Fruit fly (Drosophila melanogaster) whole organism, pupa: ENCODE results near the gene CanB.

Experiments used
- CG10348 ChIP-seq: fragments of 200-800 bp; sonication (Bioruptor generic); IDR thresholded peaks from 2 replicates; pipeline ENCODE4 v1.3.6; 2022; ENCODE audit warnings: missing biosample characterization, missing genetic modification characterization
- CG12605 ChIP-seq: fragments of 200-800 bp; sonication (Bioruptor generic); IDR thresholded peaks from 2 replicates; pipeline ENCODE4 v1.3.6; 2022; ENCODE audit warnings: missing biosample characterization, missing genetic modification characterization
- CG13204 ChIP-seq: fragments of 200-800 bp; sonication (Bioruptor generic); optimal IDR thresholded peaks from 2 replicates; lab custom pipeline; 2018; ENCODE audit warnings: missing biosample characterization, mild to moderate bottlenecking, missing genetic modification characterization, moderate library complexity
- CG14655 ChIP-seq: fragments of 200-800 bp; sonication (Bioruptor generic); optimal IDR thresholded peaks from 3 replicates; lab custom pipeline; 2017; ENCODE audit warnings: mild to moderate bottlenecking, missing biosample characterization, missing genetic modification reagents, missing genetic modification characterization
- CG15710 ChIP-seq: fragments of 200-800 bp; sonication (Bioruptor generic); optimal IDR thresholded peaks from 2 replicates; lab custom pipeline; 2018; ENCODE audit warnings: missing biosample characterization, mild to moderate bottlenecking, missing genetic modification characterization, moderate library complexity
- CG17806 ChIP-seq: fragments of 200-800 bp; sonication (Bioruptor generic); optimal IDR thresholded peaks from 2 replicates; lab custom pipeline; 2018; ENCODE audit warnings: missing biosample characterization, mild to moderate bottlenecking, missing genetic modification characterization, moderate library complexity
- CG32121 ChIP-seq: fragments of 200-800 bp; sonication (Bioruptor generic); IDR thresholded peaks from 2 replicates; pipeline ENCODE4 v1.3.6; 2022; ENCODE audit warnings: missing biosample characterization, missing genetic modification characterization
- CG34367 ChIP-seq: fragments of 200-800 bp; sonication (Bioruptor generic); optimal IDR thresholded peaks from 2 replicates; lab custom pipeline; 2018; ENCODE audit warnings: missing biosample characterization, mild to moderate bottlenecking, missing genetic modification characterization
- CG4496 ChIP-seq: fragments of 200-800 bp; sonication (Bioruptor generic); IDR thresholded peaks from 3 replicates; pipeline ENCODE4 v1.3.6; 2022; ENCODE audit warnings: missing biosample characterization, missing genetic modification characterization
- CG8159 ChIP-seq: fragments of 200-800 bp; sonication (Bioruptor generic); optimal IDR thresholded peaks from 3 replicates; lab custom pipeline; 2018; ENCODE audit warnings: missing biosample characterization, mild to moderate bottlenecking, missing genetic modification characterization, moderate library complexity
- CG8301 ChIP-seq: fragments of 200-800 bp; sonication (Bioruptor generic); optimal IDR thresholded peaks from 2 replicates; lab custom pipeline; 2018; ENCODE audit warnings: missing biosample characterization, mild to moderate bottlenecking, missing genetic modification characterization
- CG9948 ChIP-seq: fragments of 200-800 bp; sonication (Bioruptor generic); optimal IDR thresholded peaks from 2 replicates; lab custom pipeline; 2018; ENCODE audit warnings: missing biosample characterization, mild to moderate bottlenecking, missing genetic modification characterization, moderate library complexity
- D1 ChIP-seq: fragments of 200-800 bp; sonication (Bioruptor generic); optimal IDR thresholded peaks from 2 replicates; lab custom pipeline; 2018; ENCODE audit warnings: missing biosample characterization, mild to moderate bottlenecking, missing genetic modification characterization, moderate library complexity
- EcR ChIP-seq: fragments of 200-800 bp; sonication (Bioruptor generic); optimal IDR thresholded peaks from 3 replicates; lab custom pipeline; 2019; ENCODE audit warnings: missing biosample characterization, missing genetic modification characterization, mild to moderate bottlenecking, moderate library complexity, missing genetic modification reagents
- Ets98B ChIP-seq: fragments of 200-800 bp; sonication (Bioruptor generic); IDR thresholded peaks from 2 replicates; pipeline ENCODE4 v1.3.6; 2022; ENCODE audit warnings: missing biosample characterization, missing genetic modification characterization
- Pif1A ChIP-seq: fragments of 200-800 bp; sonication (Bioruptor generic); optimal IDR thresholded peaks from 3 replicates; lab custom pipeline; 2016; ENCODE audit warnings: missing biosample characterization, missing genetic modification characterization
- Pif1B ChIP-seq: fragments of 200-800 bp; sonication (Bioruptor generic); optimal IDR thresholded peaks from 3 replicates; lab custom pipeline; 2016; ENCODE audit warnings: missing biosample characterization, missing genetic modification characterization
- Snoo ChIP-seq: fragments of 200-800 bp; sonication (Bioruptor generic); optimal IDR thresholded peaks from 3 replicates; lab custom pipeline; 2017; ENCODE audit warnings: missing biosample characterization, mild to moderate bottlenecking, missing genetic modification characterization, inconsistent platforms
- fd96Ca ChIP-seq: fragments of 200-800 bp; sonication (Bioruptor generic); IDR thresholded peaks from 3 replicates; pipeline ENCODE4 v1.3.6; 2022; ENCODE audit warnings: missing biosample characterization, missing genetic modification characterization
- gl ChIP-seq: fragments of 200-800 bp; sonication (Bioruptor generic); optimal IDR thresholded peaks from 2 replicates; lab custom pipeline; 2018; ENCODE audit warnings: missing biosample characterization, mild to moderate bottlenecking, missing genetic modification characterization
- rn ChIP-seq: fragments of 200-800 bp; sonication (Bioruptor generic); IDR thresholded peaks from 2 replicates; pipeline ENCODE4 v1.3.6; 2022; ENCODE audit warnings: missing biosample characterization, missing genetic modification characterization

Gene CanB

DNA sequence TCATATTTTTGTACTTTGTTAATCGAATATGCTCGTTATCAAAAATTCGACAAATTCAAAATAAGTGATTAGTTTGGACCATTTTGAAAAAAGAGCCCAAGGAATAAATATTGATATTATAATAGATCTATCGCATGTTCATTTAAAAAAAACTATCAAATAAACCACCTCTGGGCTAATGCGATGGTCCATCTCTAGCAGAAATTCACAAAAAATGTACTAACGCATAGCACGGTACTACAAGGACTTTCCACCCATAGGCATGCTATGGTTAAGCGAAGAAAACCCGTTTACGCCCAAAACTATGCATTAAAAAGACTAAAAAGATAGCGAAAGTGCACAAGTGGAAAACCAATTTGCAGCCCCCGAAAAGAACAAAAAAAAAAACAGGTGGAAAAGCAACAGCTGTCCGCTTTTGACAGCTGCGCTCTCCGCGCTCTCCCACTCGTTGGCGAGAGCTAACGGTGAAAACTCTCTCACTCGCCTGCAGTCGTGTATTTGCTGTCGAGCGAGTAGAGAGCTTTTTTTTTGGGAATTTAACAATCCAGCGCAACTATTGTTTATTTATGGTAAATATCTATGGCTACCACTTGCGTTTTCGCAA is at the start of gene CanB:
TSS of gene CanB (plus strand) at position 241 of the 604 bp plus-strand sequence.
- no peak for TF ChIP-seq Pif1B (GFP tag; lab: Kevin White, UChicago)
- 0 out of 2 replicates have a peak, but pooled peaks have one; percentile 22 for TF ChIP-seq CG12605 (GFP tag; lab: Robert Waterston, UW)
- TF ChIP-seq Ets98B (GFP tag; lab: Robert Waterston, UW) = no peak
- peak; percentile 75 for TF ChIP-seq CG4496 (GFP tag; lab: Robert Waterston, UW)
- no peak for TF ChIP-seq D1 (tag; lab: Kevin White, UChicago)
- TF ChIP-seq gl (tag; lab: Kevin White, UChicago) = no peak
- TF ChIP-seq CG10348 (GFP tag; lab: Robert Waterston, UW) = no peak

DNA sequence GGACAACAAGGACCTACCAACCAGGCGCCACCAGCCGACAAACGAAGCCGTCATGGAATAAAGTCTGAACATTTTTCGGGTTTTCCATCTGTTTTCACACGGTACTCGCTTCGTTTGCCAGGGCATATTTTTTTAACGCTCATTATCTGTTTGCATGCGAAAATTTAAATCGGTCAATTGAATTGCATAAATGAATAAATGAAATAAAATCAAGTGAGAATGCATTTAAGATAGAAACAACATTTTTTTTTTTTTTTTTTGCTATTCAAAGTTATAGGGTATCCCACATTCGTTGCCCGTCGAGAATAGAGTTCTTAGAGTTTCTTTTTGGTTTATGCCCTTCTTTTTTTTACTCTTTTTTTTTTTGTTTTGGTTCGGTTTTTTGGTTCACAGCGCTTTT is 46.5 kb upstream of the CanB start:
- TF ChIP-seq CG8159 (tag; lab: Kevin White, UChicago) = peak; percentile 2
- TF ChIP-seq CG13204 = no peak

dm6 chrX:5286513-5286912 is 45.8 kb upstream of the CanB start:
- TF ChIP-seq CG32121 (GFP tag; lab: Robert Waterston, UW) (no peak), fd96Ca (GFP tag; lab: Robert Waterston, UW) (no peak), Snoo (no peak), gl (tag; lab: Kevin White, UChicago) (no peak), CG13204 (no peak), CG34367 (tag; lab: Kevin White, UChicago) (no peak), Pif1A (no peak), CG15710 (no peak), EcR (GFP tag; lab: Kevin White, UChicago) (no peak), CG12605 (GFP tag; lab: Robert Waterston, UW) (no peak), CG4496 (GFP tag; lab: Robert Waterston, UW) (no peak), CG8159 (tag; lab: Kevin White, UChicago) (no peak), rn (GFP tag; lab: Robert Waterston, UW) (no peak), CG9948 (tag; lab: Kevin White, UChicago) (no peak), CG8301 (no peak), Pif1B (GFP tag; lab: Kevin White, UChicago) (no peak), D1 (tag; lab: Kevin White, UChicago) (no peak), CG10348 (GFP tag; lab: Robert Waterston, UW) (no peak), CG14655 (GFP tag; lab: Kevin White, UChicago) (no peak)

DNA sequence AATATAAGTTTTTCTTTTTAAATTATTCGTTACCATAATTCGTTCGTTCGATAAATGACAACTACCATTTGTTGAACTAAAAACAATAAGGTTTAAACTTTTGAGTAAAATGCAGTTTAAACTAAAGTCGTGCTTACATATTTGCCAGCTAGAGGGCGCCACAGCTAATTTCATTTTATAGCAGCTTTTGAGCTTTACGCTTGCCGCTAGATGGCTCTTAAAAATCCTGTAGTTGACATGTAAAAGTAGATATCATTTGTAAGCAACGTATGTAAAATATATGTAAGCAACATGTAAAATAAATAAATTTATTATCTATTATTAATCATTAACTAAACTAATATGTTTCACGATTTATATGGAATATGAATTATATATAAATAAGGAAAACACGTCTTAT is 42.6 kb upstream of the CanB start:
- TF ChIP-seq CG9948 (tag; lab: Kevin White, UChicago) (no peak), fd96Ca (GFP tag; lab: Robert Waterston, UW) (no peak), Pif1B (GFP tag; lab: Kevin White, UChicago) (no peak), CG17806 (tag; lab: Kevin White, UChicago) (no peak)

dm6 chrX:5293141-5293540 is 39.2 kb upstream of the CanB start:
- TF ChIP-seq CG14655 (GFP tag; lab: Kevin White, UChicago) (no peak), Pif1A (no peak), CG32121 (GFP tag; lab: Robert Waterston, UW) (no peak), CG9948 (tag; lab: Kevin White, UChicago) (no peak), fd96Ca (GFP tag; lab: Robert Waterston, UW) (no peak), CG8159 (tag; lab: Kevin White, UChicago) (no peak), D1 (tag; lab: Kevin White, UChicago) (no peak), EcR (GFP tag; lab: Kevin White, UChicago) (no peak), CG4496 (GFP tag; lab: Robert Waterston, UW) (no peak), Pif1B (GFP tag; lab: Kevin White, UChicago) (no peak), CG12605 (GFP tag; lab: Robert Waterston, UW) (no peak), CG10348 (GFP tag; lab: Robert Waterston, UW) (no peak), CG34367 (tag; lab: Kevin White, UChicago) (no peak), CG8301 (no peak), rn (GFP tag; lab: Robert Waterston, UW) (no peak), gl (tag; lab: Kevin White, UChicago) (no peak), Ets98B (GFP tag; lab: Robert Waterston, UW) (no peak), CG15710 (no peak), Snoo (no peak), CG13204 (no peak)

- no peak for TF ChIP-seq gl (tag; lab: Kevin White, UChicago)
Observed at dm6 chrX:5295766-5296165, 36.5 kb upstream of the CanB start, which contains the start of gene CG42749. CG42749 (plus strand) TSS chrX:5296066.

DNA sequence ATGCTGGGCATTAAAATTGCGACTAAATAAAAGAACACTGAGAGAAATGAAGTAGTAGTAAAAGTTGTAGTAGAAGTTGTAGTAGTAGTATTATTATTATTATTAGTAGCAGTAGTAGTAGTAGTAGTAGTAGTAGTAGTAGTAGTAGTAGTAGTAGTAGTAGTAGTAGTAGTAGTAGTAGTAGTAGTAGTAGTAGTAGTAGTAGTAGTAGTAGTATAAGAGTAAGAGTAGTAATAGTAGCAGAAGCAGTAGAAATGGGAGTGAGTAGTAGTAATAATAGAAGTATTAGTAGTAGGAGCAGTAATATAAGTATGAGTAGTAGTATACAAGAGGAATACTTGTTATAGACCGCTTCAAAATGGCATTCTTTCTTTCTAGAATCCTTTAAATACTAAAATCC is 32.3 kb upstream of the CanB start:
- no peak for TF ChIP-seq Pif1A
- TF ChIP-seq gl (tag; lab: Kevin White, UChicago) = no peak
- no peak for TF ChIP-seq CG14655 (GFP tag; lab: Kevin White, UChicago)
- no peak for TF ChIP-seq D1 (tag; lab: Kevin White, UChicago)
- TF ChIP-seq CG8159 (tag; lab: Kevin White, UChicago) = peak; percentile 36
- TF ChIP-seq Ets98B (GFP tag; lab: Robert Waterston, UW) = no peak
